Fruit fly (Drosophila melanogaster): ENCODE data around the gene CG42717.
A peak's percentile ranks its signal among the peaks of the same experiment; 100 is the strongest.

The CG42717 gene

dm6 chr3L:16024276-16025019 is 8.5 kb downstream of the CG42717 start (continued):
- TF ChIP-seq HHEX (GFP tag; optimal IDR thresholded peaks at IDR 0.05) (no peak), rib (GFP tag; IDR thresholded peaks at IDR 0.05) (no peak), nom (GFP tag; optimal IDR thresholded peaks at IDR 0.05) (no peak), org-1 (GFP tag; optimal IDR thresholded peaks at IDR 0.05) (peak; percentile 5), crol (GFP tag; IDR thresholded peaks at IDR 0.05) (peak; percentile 77), klu (GFP tag; IDR thresholded peaks at IDR 0.05) (no peak), usp (GFP tag; optimal IDR thresholded peaks at IDR 0.05) (no peak), Taf1 (GFP tag; IDR thresholded peaks at IDR 0.05) (no peak), Sox100B (GFP tag; optimal IDR thresholded peaks at IDR 0.05) (peak; percentile 31), CG7786 (GFP tag; optimal IDR thresholded peaks at IDR 0.05) (no peak), CG9727 (GFP tag; optimal IDR thresholded peaks at IDR 0.05) (no peak), Optix (GFP tag; IDR thresholded peaks at IDR 0.05) (no peak), tin (GFP tag; optimal IDR thresholded peaks at IDR 0.05) (peak; percentile 12), Blimp-1 (GFP tag; optimal IDR thresholded peaks at IDR 0.05) (peak; percentile 27), CG8359 (GFP tag; optimal IDR thresholded peaks at IDR 0.05; ENCODE audit: borderline replicate concordance) (no peak), chif (GFP tag; optimal IDR thresholded peaks at IDR 0.05) (no peak), sob (GFP tag; IDR thresholded peaks at IDR 0.05) (no peak), Ravus (GFP tag; IDR thresholded peaks at IDR 0.05) (no peak), nmo (GFP tag; optimal IDR thresholded peaks at IDR 0.05) (peak; percentile 35), CG18764 (GFP tag; optimal IDR thresholded peaks at IDR 0.05) (no peak), CG10267 (tag; optimal IDR thresholded peaks at IDR 0.05) (peak; percentile 20), az2 (GFP tag; optimal IDR thresholded peaks at IDR 0.05) (no peak), toy (GFP tag; IDR thresholded peaks at IDR 0.05) (no peak), fd3F (GFP tag; optimal IDR thresholded peaks at IDR 0.05) (no peak), Stat92E (GFP tag; optimal IDR thresholded peaks at IDR 0.05) (no peak), gem (tag; optimal IDR thresholded peaks at IDR 0.05) (peak; percentile 46), CG12155 (GFP tag; optimal IDR thresholded peaks at IDR 0.05) (no peak), ham (GFP tag; IDR thresholded peaks at IDR 0.05) (no peak), Kr (GFP tag; optimal IDR thresholded peaks at IDR 0.05) (no peak), CG10654 (GFP tag; optimal IDR thresholded peaks at IDR 0.05) (no peak), repo (GFP tag; optimal IDR thresholded peaks at IDR 0.05) (no peak), CG13775 (GFP tag; optimal IDR thresholded peaks at IDR 0.05) (no peak), CG9817 (tag; optimal IDR thresholded peaks at IDR 0.05) (no peak), CG4360 (GFP tag; IDR thresholded peaks at IDR 0.05) (no peak), bigmax (GFP tag; optimal IDR thresholded peaks at IDR 0.05) (no peak), Mad (GFP tag; optimal IDR thresholded peaks at IDR 0.05) (no peak), CG4820 (GFP tag; optimal IDR thresholded peaks at IDR 0.05) (no peak), pum (GFP tag; optimal IDR thresholded peaks at IDR 0.05) (no peak), sr (GFP tag; IDR thresholded peaks at IDR 0.05) (no peak), phol (tag; optimal IDR thresholded peaks at IDR 0.05) (peak; percentile 48), CG31224 (GFP tag; IDR thresholded peaks at IDR 0.05) (no peak), esg (GFP tag; conservative IDR thresholded peaks at IDR 0.05) (no peak), dati (GFP tag; IDR thresholded peaks at IDR 0.05) (no peak), nerfin-1 (tag; optimal IDR thresholded peaks at IDR 0.05) (no peak), corto (GFP tag; optimal IDR thresholded peaks at IDR 0.05) (no peak), Scr (GFP tag; IDR thresholded peaks at IDR 0.05; ENCODE audit: partially characterized antibody) (no peak), E2f1 (GFP tag; IDR thresholded peaks at IDR 0.05) (no peak), CG6689 (GFP tag; IDR thresholded peaks at IDR 0.05) (0 out of 2 replicates have a peak, but pooled peaks have one; percentile 17), lab (GFP tag; optimal IDR thresholded peaks at IDR 0.05) (no peak), CG30020 (tag; optimal IDR thresholded peaks at IDR 0.05) (no peak)

Measured in whole organism, embryonic.